Worm (Caenorhabditis elegans) whole organism, late embryonic: Measurements from ENCODE around the gene cka-1.

Experiments used
- F13H6.1 ChIP-seq: sonication (generic microtip); optimal IDR thresholded peaks from 2 replicates; lab custom pipeline; 2016; ENCODE audit warnings: missing genetic modification characterization, missing compliant biosample characterization
- ceh-18 ChIP-seq: sonication (generic microtip); optimal IDR thresholded peaks from 2 replicates; lab custom pipeline; 2016; ENCODE audit warnings: missing genetic modification characterization, missing compliant biosample characterization
- ceh-2 ChIP-seq: sonication (generic microtip); optimal IDR thresholded peaks from 2 replicates; lab custom pipeline; 2016; ENCODE audit warnings: missing genotype, missing genetic modification characterization, missing compliant biosample characterization
- ceh-6 ChIP-seq: fragments of 200-800 bp; sonication (Bioruptor generic); optimal IDR thresholded peaks from 2 replicates; lab custom pipeline; 2018; ENCODE audit warnings: mild to moderate bottlenecking, missing genetic modification characterization, missing compliant biosample characterization
- dmd-4 ChIP-seq: sonication (generic microtip); optimal IDR thresholded peaks from 2 replicates; lab custom pipeline; 2016; ENCODE audit warnings: borderline replicate concordance, missing genetic modification characterization, missing compliant biosample characterization
- dve-1 ChIP-seq: sonication (generic microtip); optimal IDR thresholded peaks from 2 replicates; lab custom pipeline; 2017; ENCODE audit warnings: antibody characterized with exemption, mild to moderate bottlenecking, missing genetic modification characterization, missing compliant biosample characterization
- fax-1 ChIP-seq: sonication (generic microtip); optimal IDR thresholded peaks from 2 replicates; lab custom pipeline; 2016; ENCODE audit warnings: missing genotype, missing genetic modification characterization, missing compliant biosample characterization
- lin-11 ChIP-seq: fragments of 200-800 bp; sonication (Bioruptor generic); optimal IDR thresholded peaks from 2 replicates; lab custom pipeline; 2018; ENCODE audit warnings: mild to moderate bottlenecking, missing genetic modification characterization, missing compliant biosample characterization
- odd-2 ChIP-seq: sonication (generic microtip); optimal IDR thresholded peaks from 2 replicates; lab custom pipeline; 2017; ENCODE audit warnings: antibody characterized with exemption, mild to moderate bottlenecking, missing genetic modification characterization, missing compliant biosample characterization
- pha-4 ChIP-seq: fragments of 150-350 bp; optimal IDR thresholded peaks from 2 replicates; lab custom pipeline; 2018; ENCODE audit warnings: missing biosample characterization, missing genetic modification reagents, missing genetic modification characterization
- pros-1 ChIP-seq: fragments of 150-350 bp; optimal IDR thresholded peaks from 2 replicates; lab custom pipeline; 2014; ENCODE audit warnings: missing biosample characterization, missing genetic modification reagents, missing genetic modification characterization
- rnt-1 ChIP-seq: sonication (generic microtip); optimal IDR thresholded peaks from 2 replicates; lab custom pipeline; 2016; ENCODE audit warnings: missing genetic modification characterization, missing compliant biosample characterization
- tbx-2 ChIP-seq: sonication (generic microtip); optimal IDR thresholded peaks from 2 replicates; lab custom pipeline; 2016; ENCODE audit warnings: missing genetic modification characterization, missing compliant biosample characterization
- unc-3 ChIP-seq, 2 experiments: fragments of 200-800 bp in 1 of 2; sonication (Bioruptor generic) in 1 of 2; sonication (generic microtip) in 1 of 2; conservative IDR thresholded peaks in 1 of 2; optimal IDR thresholded peaks in 1 of 2; 2 replicates each; pipeline versions ENCODE4 v1.3.6 to Lab custom; 2016 to 2022; ENCODE audit warnings: missing compliant biosample characterization in 2 of 2, missing genetic modification characterization in 2 of 2, missing genetic modification reagents in 1 of 2

DNA sequence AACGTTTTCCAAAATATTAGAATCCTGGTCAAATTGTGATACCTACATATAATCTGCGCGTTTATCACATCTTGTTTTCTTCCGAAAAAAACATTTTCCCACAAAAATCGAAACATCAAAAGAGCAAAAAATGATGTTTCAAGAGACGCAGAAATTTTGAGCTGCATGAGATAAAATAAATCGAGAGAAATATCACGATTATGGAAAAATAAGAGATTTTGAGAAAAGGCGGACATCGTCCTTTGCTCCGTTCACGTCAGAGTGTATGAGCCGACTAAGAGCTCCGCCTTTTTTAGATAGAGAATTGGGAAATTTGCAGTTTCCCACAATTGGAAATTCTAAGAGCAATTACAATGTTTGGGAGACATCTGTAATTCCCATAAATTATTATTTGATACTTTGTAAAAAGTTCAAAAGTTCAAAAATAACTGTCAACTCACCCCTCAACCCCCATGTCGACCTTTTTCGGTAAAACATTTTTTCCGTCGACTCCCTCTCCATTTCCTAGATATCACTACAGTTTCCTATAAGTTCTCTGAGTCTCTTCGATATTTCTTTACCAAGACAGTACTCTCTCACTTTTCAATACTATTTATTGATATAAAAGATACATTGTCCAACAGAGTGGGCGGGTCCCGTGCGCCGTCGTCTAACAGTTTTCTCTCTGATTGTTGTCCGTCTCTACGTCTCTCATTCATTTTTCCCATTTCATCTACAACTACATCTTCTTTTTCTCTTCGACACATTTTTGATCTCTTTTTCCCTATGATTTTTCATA lies 19.4 kb upstream of the cka-1 start:
- no peak for TF ChIP-seq lin-11 (tag; lab: Kevin White, UChicago)
- no peak for TF ChIP-seq ceh-6 (GFP tag; lab: Kevin White, UChicago)
- TF ChIP-seq ceh-2 (tag; lab: Kevin White, UChicago), result no peak
- TF ChIP-seq ceh-18 (tag; lab: Kevin White, UChicago), result no peak
- TF ChIP-seq tbx-2 (tag; lab: Kevin White, UChicago), result no peak
- no peak for TF ChIP-seq unc-3 (GFP tag; conservative IDR thresholded peaks at IDR 0.05; lab: Robert Waterston, UW)
- no peak for TF ChIP-seq unc-3 (tag; optimal IDR thresholded peaks at IDR 0.05; lab: Kevin White, UChicago)
- TF ChIP-seq F13H6.1 (tag; lab: Kevin White, UChicago), result no peak
- TF ChIP-seq pros-1 (tag; lab: Kevin White, UChicago), result no peak
- no peak for TF ChIP-seq dmd-4
- no peak for TF ChIP-seq dve-1 (tag; lab: Kevin White, UChicago)
- no peak for TF ChIP-seq pha-4
- TF ChIP-seq rnt-1 (tag; lab: Kevin White, UChicago), result no peak
- no peak for TF ChIP-seq odd-2 (tag; lab: Kevin White, UChicago)
- TF ChIP-seq fax-1 (tag; lab: Kevin White, UChicago), result no peak
